Worm (Caenorhabditis elegans) whole organism, L1 larva: ENCODE data around the gene T28B11.1.

Experiments
- F16B12.6 ChIP-seq: fragments of 150-350 bp; optimal IDR thresholded peaks from 2 replicates; lab custom pipeline; 2014; ENCODE audit warnings: missing biosample characterization, missing genetic modification characterization
- aha-1 ChIP-seq: fragments of 150-350 bp; optimal IDR thresholded peaks from 2 replicates; lab custom pipeline; 2014; ENCODE audit warnings: missing biosample characterization, missing genetic modification characterization
- ama-1 ChIP-seq: fragments of 150-350 bp; optimal IDR thresholded peaks from 2 replicates; lab custom pipeline; 2014
- blmp-1 ChIP-seq: fragments of 150-350 bp; optimal IDR thresholded peaks from 2 replicates; lab custom pipeline; 2014; ENCODE audit warnings: missing biosample characterization, missing genetic modification characterization
- ceh-8 ChIP-seq: fragments of 200-800 bp; sonication (Bioruptor generic); optimal IDR thresholded peaks from 2 replicates; lab custom pipeline; 2018; ENCODE audit warnings: mild to moderate bottlenecking, missing genetic modification characterization, moderate library complexity, missing compliant biosample characterization
- ceh-82 ChIP-seq, 3 experiments: fragments of 150-350 bp in 1 of 3; sonication (generic microtip) in 2 of 3; optimal IDR thresholded peaks; 2 replicates each; lab custom pipeline; 2014 to 2017; ENCODE audit warnings: missing biosample characterization in 3 of 3, missing genetic modification characterization in 3 of 3
- ceh-88 ChIP-seq: fragments of 200-800 bp; sonication (Bioruptor generic); IDR thresholded peaks from 2 replicates; pipeline ENCODE4 v1.3.6; 2022; ENCODE audit warnings: missing genetic modification characterization, missing compliant biosample characterization
- ceh-90 ChIP-seq: sonication (generic microtip); optimal IDR thresholded peaks from 2 replicates; lab custom pipeline; 2016; ENCODE audit warnings: missing genetic modification characterization, missing compliant biosample characterization
- ces-1 ChIP-seq: fragments of 150-350 bp; optimal IDR thresholded peaks from 2 replicates; lab custom pipeline; 2014; ENCODE audit warnings: missing biosample characterization, missing genetic modification reagents, missing genetic modification characterization
- dsc-1 ChIP-seq: sonication (generic microtip); optimal IDR thresholded peaks from 2 replicates; lab custom pipeline; 2016; ENCODE audit warnings: mild to moderate bottlenecking, missing genetic modification characterization, missing compliant biosample characterization
- efl-1 ChIP-seq, 4 experiments: fragments of 150-350 bp; optimal IDR thresholded peaks in 3 of 4; peaks in 1 of 4; 1 replicate in 1 of 4; 2 replicates in 3 of 4; lab custom pipeline; 2014; ENCODE audit warnings: missing biosample characterization in 2 of 4, missing genetic modification characterization in 2 of 4, missing genetic modification reagents in 2 of 4
- egl-13 ChIP-seq: sonication (generic microtip); optimal IDR thresholded peaks from 2 replicates; lab custom pipeline; 2016; ENCODE audit warnings: missing genotype, missing genetic modification reagents, missing genetic modification characterization, missing compliant biosample characterization
- egl-27 ChIP-seq, 2 experiments: fragments of 150-350 bp in 1 of 2; sonication (generic microtip); optimal IDR thresholded peaks; 3 replicates each; lab custom pipeline; 2017 to 2018; ENCODE audit warnings: missing biosample characterization in 2 of 2, missing genetic modification characterization in 2 of 2, missing genetic modification reagents in 2 of 2
- elt-2 ChIP-seq: sonication (generic microtip); optimal IDR thresholded peaks from 2 replicates; lab custom pipeline; 2016; ENCODE audit warnings: missing genetic modification characterization, mild to moderate bottlenecking, inconsistent platforms, missing compliant biosample characterization, missing genetic modification reagents
- elt-3 ChIP-seq, 6 experiments: fragments of 150-350 bp in 1 of 6; sonication (generic microtip); optimal IDR thresholded peaks; 2 replicates each; lab custom pipeline; 2017 to 2018; ENCODE audit warnings: missing biosample characterization in 6 of 6, missing genetic modification characterization in 6 of 6, inconsistent platforms in 1 of 6
- fkh-4 ChIP-seq: sonication (generic microtip); optimal IDR thresholded peaks from 2 replicates; lab custom pipeline; 2016; ENCODE audit warnings: missing compliant biosample characterization, missing genetic modification characterization, borderline replicate concordance
- grh-1 ChIP-seq: fragments of 200-800 bp; sonication (Bioruptor generic); IDR thresholded peaks from 2 replicates; pipeline ENCODE4 v1.3.6; 2022; ENCODE audit warnings: missing genetic modification reagents, missing genetic modification characterization, missing compliant biosample characterization
- hpl-2 ChIP-seq: fragments of 150-350 bp; optimal IDR thresholded peaks from 2 replicates; lab custom pipeline; 2014; ENCODE audit warnings: missing biosample characterization, missing genetic modification reagents, missing genetic modification characterization
- jun-1 ChIP-seq: fragments of 150-350 bp; optimal IDR thresholded peaks from 2 replicates; lab custom pipeline; 2014; ENCODE audit warnings: missing biosample characterization, missing genetic modification reagents, missing genetic modification characterization
- lin-14 ChIP-seq: fragments of 200-800 bp; sonication (Bioruptor generic); optimal IDR thresholded peaks from 2 replicates; lab custom pipeline; 2018; ENCODE audit warnings: mild to moderate bottlenecking, missing genetic modification characterization, moderate library complexity, missing compliant biosample characterization
- lin-15B ChIP-seq: fragments of 150-350 bp; sonication (generic microtip); optimal IDR thresholded peaks from 3 replicates; lab custom pipeline; 2014; ENCODE audit warnings: missing biosample characterization, missing genetic modification characterization
- lin-35 ChIP-seq, 2 experiments: fragments of 150-350 bp; optimal IDR thresholded peaks; 2 replicates each; lab custom pipeline; 2014; ENCODE audit warnings: missing biosample characterization in 2 of 2, missing genetic modification characterization in 2 of 2, missing genetic modification reagents in 2 of 2
- lir-3 ChIP-seq: sonication (generic microtip); optimal IDR thresholded peaks from 2 replicates; lab custom pipeline; 2016; ENCODE audit warnings: mild to moderate bottlenecking, missing genetic modification characterization, moderate library complexity, missing compliant biosample characterization; ENCODE audit not compliant: poor library complexity
- lsy-2 ChIP-seq, 2 experiments: fragments of 150-350 bp; optimal IDR thresholded peaks; 2 replicates each; lab custom pipeline; 2014; ENCODE audit warnings: missing biosample characterization in 2 of 2, missing genetic modification characterization in 2 of 2
- mep-1 ChIP-seq: fragments of 150-350 bp; optimal IDR thresholded peaks from 2 replicates; lab custom pipeline; 2014; ENCODE audit warnings: missing biosample characterization, missing genetic modification characterization
- nhr-19 ChIP-seq: fragments of 200-800 bp; sonication (Bioruptor generic); conservative IDR thresholded peaks from 2 replicates; pipeline ENCODE4 v1.3.6; 2022; ENCODE audit warnings: missing genetic modification characterization, missing compliant biosample characterization
- nhr-20 ChIP-seq: sonication (generic microtip); optimal IDR thresholded peaks from 2 replicates; lab custom pipeline; 2016; ENCODE audit warnings: mild to moderate bottlenecking, missing genetic modification characterization, missing compliant biosample characterization
- nhr-47 ChIP-seq: sonication (generic microtip); optimal IDR thresholded peaks from 2 replicates; lab custom pipeline; 2016; ENCODE audit warnings: mild to moderate bottlenecking, missing genetic modification characterization, moderate library complexity, missing compliant biosample characterization
- nhr-71 ChIP-seq: sonication (generic microtip); optimal IDR thresholded peaks from 2 replicates; lab custom pipeline; 2016; ENCODE audit warnings: mild to moderate bottlenecking, missing genetic modification characterization, moderate library complexity, missing compliant biosample characterization
- nhr-76 ChIP-seq: sonication (generic microtip); optimal IDR thresholded peaks from 2 replicates; lab custom pipeline; 2017; ENCODE audit warnings: missing biosample characterization, missing genetic modification characterization
- nhr-77 ChIP-seq: fragments of 150-350 bp; optimal IDR thresholded peaks from 2 replicates; lab custom pipeline; 2014; ENCODE audit warnings: missing biosample characterization, missing genetic modification characterization
- nhr-85 ChIP-seq: sonication (generic microtip); peaks from one replicate; lab custom pipeline; 2016; ENCODE audit warnings: missing genetic modification characterization, inconsistent platforms, missing compliant biosample characterization
- pag-3 ChIP-seq: sonication (generic microtip); optimal IDR thresholded peaks from 2 replicates; lab custom pipeline; 2017; ENCODE audit warnings: missing genetic modification characterization, mild to moderate bottlenecking, missing compliant biosample characterization, antibody characterized with exemption, borderline replicate concordance; ENCODE audit not compliant: insufficient read depth
- pqm-1 ChIP-seq: sonication (generic microtip); optimal IDR thresholded peaks from 3 replicates; lab custom pipeline; 2017; ENCODE audit warnings: missing biosample characterization, missing genetic modification characterization
- skn-1 ChIP-seq: fragments of 150-350 bp; optimal IDR thresholded peaks from 2 replicates; lab custom pipeline; 2014; ENCODE audit warnings: missing biosample characterization, missing genetic modification characterization
- snu-23 ChIP-seq: sonication (generic microtip); optimal IDR thresholded peaks from 2 replicates; lab custom pipeline; 2016; ENCODE audit warnings: missing genetic modification characterization, missing compliant biosample characterization
- sptf-1 ChIP-seq: fragments of 150-350 bp; optimal IDR thresholded peaks from 2 replicates; lab custom pipeline; 2014; ENCODE audit warnings: missing biosample characterization, missing genetic modification characterization
- swsn-7 ChIP-seq: sonication (generic microtip); optimal IDR thresholded peaks from 2 replicates; lab custom pipeline; 2016; ENCODE audit warnings: missing genetic modification characterization, missing compliant biosample characterization
- tbx-2 ChIP-seq: sonication (generic microtip); optimal IDR thresholded peaks from 2 replicates; lab custom pipeline; 2016; ENCODE audit warnings: missing genetic modification characterization, missing compliant biosample characterization
- tlp-1 ChIP-seq: fragments of 150-350 bp; optimal IDR thresholded peaks from 2 replicates; lab custom pipeline; 2014; ENCODE audit warnings: missing biosample characterization, missing genetic modification characterization
- unc-130 ChIP-seq: fragments of 150-350 bp; optimal IDR thresholded peaks from 2 replicates; lab custom pipeline; 2017; ENCODE audit warnings: missing biosample characterization, missing genetic modification characterization, inconsistent platforms
- unc-30 ChIP-seq: sonication (generic microtip); optimal IDR thresholded peaks from 2 replicates; lab custom pipeline; 2017; ENCODE audit warnings: missing biosample characterization, missing genetic modification characterization
- unc-98 ChIP-seq: fragments of 200-800 bp; sonication (Bioruptor generic); IDR thresholded peaks from 2 replicates; pipeline ENCODE4 v1.3.6; 2022; ENCODE audit warnings: missing genetic modification characterization, missing compliant biosample characterization
- vab-15 ChIP-seq: sonication (generic microtip); optimal IDR thresholded peaks from 2 replicates; lab custom pipeline; 2017; ENCODE audit warnings: missing genotype, mild to moderate bottlenecking, missing genetic modification characterization, missing compliant biosample characterization
- xbp-1 ChIP-seq: sonication (generic microtip); optimal IDR thresholded peaks from 2 replicates; lab custom pipeline; 2016; ENCODE audit warnings: missing genetic modification characterization, missing compliant biosample characterization
- zag-1 ChIP-seq: fragments of 150-350 bp; optimal IDR thresholded peaks from 2 replicates; lab custom pipeline; 2014; ENCODE audit warnings: missing biosample characterization, missing genetic modification characterization

Gene T28B11.1

ce11 chrV:10693749-10694148, 38.5 kb downstream of the T28B11.1 start:
- TF ChIP-seq unc-130 (no peak), ama-1 (lab: Kevin White, UChicago) (no peak), vab-15 (tag; lab: Kevin White, UChicago) (no peak), xbp-1 (no peak), ceh-88 (GFP tag; lab: Robert Waterston, UW) (no peak), zag-1 (tag; lab: Kevin White, UChicago) (no peak), swsn-7 (tag; lab: Kevin White, UChicago) (no peak), F16B12.6 (no peak), jun-1 (peak; percentile 37), blmp-1 (tag; lab: Kevin White, UChicago) (no peak), unc-98 (GFP tag; lab: Robert Waterston, UW) (no peak), lin-15B (tag; lab: Kevin White, UChicago) (no peak), grh-1 (GFP tag; lab: Robert Waterston, UW) (no peak), pag-3 (tag; lab: Kevin White, UChicago) (no peak), aha-1 (tag; lab: Kevin White, UChicago) (no peak), lin-35 (GFP tag; optimal IDR thresholded peaks at IDR 0.05; lab: Kevin White, UChicago) (peak in 1 of 2 experiments; percentile 38), nhr-20 (tag; lab: Kevin White, UChicago) (peak; percentile 45), fkh-4 (tag; lab: Kevin White, UChicago) (no peak), nhr-47 (tag; lab: Kevin White, UChicago) (no peak), nhr-85 (tag; lab: Kevin White, UChicago) (no peak), egl-27 (tag; optimal IDR thresholded peaks at IDR 0.05; lab: Kevin White, UChicago) (no peak), lin-14 (GFP tag; lab: Kevin White, UChicago) (peak; percentile 31), ces-1 (GFP tag; lab: Kevin White, UChicago) (no peak), nhr-76 (tag; lab: Kevin White, UChicago) (no peak), efl-1 (optimal IDR thresholded peaks at IDR 0.05; lab: Kevin White, UChicago) (no peak), efl-1 (GFP tag; optimal IDR thresholded peaks at IDR 0.05 in 1 of 2; lab: Kevin White, UChicago) (peak in 1 of 2 experiments; percentile 30), ceh-82 (tag; optimal IDR thresholded peaks at IDR 0.05; lab: Kevin White, UChicago) (no peak), egl-13 (tag; lab: Kevin White, UChicago) (no peak), elt-2 (tag; lab: Kevin White, UChicago) (peak; percentile 99), mep-1 (tag; lab: Kevin White, UChicago) (no peak), dsc-1 (no peak), sptf-1 (tag; lab: Kevin White, UChicago) (no peak), skn-1 (no peak), pqm-1 (peak; percentile 32), tlp-1 (tag; lab: Kevin White, UChicago) (peak; percentile 43), snu-23 (no peak), nhr-71 (tag; lab: Kevin White, UChicago) (peak; percentile 47), hpl-2 (GFP tag; lab: Kevin White, UChicago) (no peak), elt-3 (tag; optimal IDR thresholded peaks at IDR 0.05; lab: Kevin White, UChicago) (no peak), nhr-19 (GFP tag; lab: Robert Waterston, UW) (no peak), lir-3 (tag; lab: Kevin White, UChicago) (no peak), lsy-2 (tag; optimal IDR thresholded peaks at IDR 0.05; lab: Kevin White, UChicago) (peak in 1 of 2 experiments; percentile 1), ceh-90 (no peak), unc-30 (tag; lab: Kevin White, UChicago) (no peak)

DNA sequence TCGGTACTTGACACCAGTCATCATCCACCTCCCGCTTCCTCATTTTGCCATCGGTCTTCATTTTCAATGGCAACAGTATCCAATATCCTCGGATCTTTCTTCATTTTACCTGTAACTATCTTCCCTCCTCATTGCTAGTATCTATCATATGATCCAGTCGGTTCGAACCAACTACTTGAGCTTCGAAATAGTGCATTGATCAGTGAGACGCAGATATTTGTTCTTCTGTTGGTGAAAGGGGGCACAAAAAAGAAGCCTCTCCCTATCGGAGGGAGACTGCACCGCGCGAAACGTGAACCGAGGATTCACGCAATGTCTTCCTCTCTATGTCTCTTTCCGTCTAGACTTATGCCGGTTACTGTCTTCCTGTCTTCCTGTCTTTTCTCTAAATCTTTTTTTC, 40.9 kb downstream of the T28B11.1 start:
- TF ChIP-seq F16B12.6 (no peak), nhr-77 (tag; lab: Kevin White, UChicago) (peak; percentile 56), ceh-8 (GFP tag; lab: Kevin White, UChicago) (no peak), tbx-2 (tag; lab: Kevin White, UChicago) (peak; percentile 12), lsy-2 (tag; optimal IDR thresholded peaks at IDR 0.05; lab: Kevin White, UChicago) (peak in 1 of 2 experiments; percentile 4), efl-1 (optimal IDR thresholded peaks at IDR 0.05; lab: Kevin White, UChicago) (no peak), efl-1 (GFP tag; optimal IDR thresholded peaks at IDR 0.05 in 1 of 2; lab: Kevin White, UChicago) (no peak), mep-1 (tag; lab: Kevin White, UChicago) (no peak), egl-27 (tag; optimal IDR thresholded peaks at IDR 0.05; lab: Kevin White, UChicago) (peak in 1 of 2 experiments; percentile 1), skn-1 (peak; percentile 11), zag-1 (tag; lab: Kevin White, UChicago) (no peak), nhr-20 (tag; lab: Kevin White, UChicago) (peak; percentile 12), elt-2 (tag; lab: Kevin White, UChicago) (no peak), lin-14 (GFP tag; lab: Kevin White, UChicago) (peak; percentile 36)
